Worm (Caenorhabditis elegans) whole organism, L1 larva: ENCODE measurements around the gene ZK1240.11.

ENCODE experiments used
- ces-1 ChIP-seq: fragments of 150-350 bp; optimal IDR thresholded peaks from 2 replicates; lab custom pipeline; 2014; ENCODE audit warnings: missing biosample characterization, missing genetic modification reagents, missing genetic modification characterization
- egl-27 ChIP-seq, 2 experiments: fragments of 150-350 bp in 1 of 2; sonication (generic microtip); optimal IDR thresholded peaks; 3 replicates each; lab custom pipeline; 2017 to 2018; ENCODE audit warnings: missing biosample characterization in 2 of 2, missing genetic modification characterization in 2 of 2, missing genetic modification reagents in 2 of 2
- jun-1 ChIP-seq: fragments of 150-350 bp; optimal IDR thresholded peaks from 2 replicates; lab custom pipeline; 2014; ENCODE audit warnings: missing biosample characterization, missing genetic modification reagents, missing genetic modification characterization
- lin-39 ChIP-seq: fragments of 150-350 bp; optimal IDR thresholded peaks from 2 replicates; lab custom pipeline; 2014; ENCODE audit warnings: missing biosample characterization, missing genetic modification reagents, missing genetic modification characterization
- nhr-237 ChIP-seq: fragments of 150-350 bp; optimal IDR thresholded peaks from 2 replicates; lab custom pipeline; 2014; ENCODE audit warnings: missing biosample characterization, missing genetic modification characterization
- nhr-71 ChIP-seq: sonication (generic microtip); optimal IDR thresholded peaks from 2 replicates; lab custom pipeline; 2016; ENCODE audit warnings: mild to moderate bottlenecking, missing genetic modification characterization, moderate library complexity, missing compliant biosample characterization

ce11 chrII:2346672-2347071 lies 21.6 kb downstream of the ZK1240.11 start, which contains the start of gene F43C11.4:
- no peak for TF ChIP-seq jun-1
- no peak for TF ChIP-seq egl-27 (tag; optimal IDR thresholded peaks at IDR 0.05; lab: Kevin White, UChicago)
- TF ChIP-seq lin-39 (tag; lab: Kevin White, UChicago), result no peak
- no peak for TF ChIP-seq nhr-71 (tag; lab: Kevin White, UChicago)
- TF ChIP-seq ces-1 (GFP tag; lab: Kevin White, UChicago), result no peak
- TF ChIP-seq nhr-237, result no peak
